Worm (Caenorhabditis elegans): ENCODE measurements around the gene srbc-65.

- TF ChIP-seq dmd-8 (GFP tag; IDR thresholded peaks at IDR 0.05) (no peak), mxl-2 (GFP tag; conservative IDR thresholded peaks at IDR 0.05) (no peak), sdz-12 (GFP tag; optimal IDR thresholded peaks at IDR 0.05) (no peak), dpl-1 (GFP tag; optimal IDR thresholded peaks at IDR 0.05) (no peak), ceh-32 (tag; optimal IDR thresholded peaks at IDR 0.05; ENCODE audit: poor library complexity) (no peak), Y5F2A.4 (GFP tag; optimal IDR thresholded peaks at IDR 0.05) (no peak), pqm-1 (tag; optimal IDR thresholded peaks at IDR 0.05) (no peak), lin-15B (tag; optimal IDR thresholded peaks at IDR 0.05) (no peak), lin-39 (tag; optimal IDR thresholded peaks at IDR 0.05) (no peak), fos-1 (tag; optimal IDR thresholded peaks at IDR 0.05) (no peak)
Observed at ce11 chrV:16582973-16583372, 32.2 kb downstream of the srbc-65 start, which contains the start of gene str-150.
